Worm (Caenorhabditis elegans): ENCODE measurements around the gene Y11D7A.9.

The Y11D7A.9 gene

DNA sequence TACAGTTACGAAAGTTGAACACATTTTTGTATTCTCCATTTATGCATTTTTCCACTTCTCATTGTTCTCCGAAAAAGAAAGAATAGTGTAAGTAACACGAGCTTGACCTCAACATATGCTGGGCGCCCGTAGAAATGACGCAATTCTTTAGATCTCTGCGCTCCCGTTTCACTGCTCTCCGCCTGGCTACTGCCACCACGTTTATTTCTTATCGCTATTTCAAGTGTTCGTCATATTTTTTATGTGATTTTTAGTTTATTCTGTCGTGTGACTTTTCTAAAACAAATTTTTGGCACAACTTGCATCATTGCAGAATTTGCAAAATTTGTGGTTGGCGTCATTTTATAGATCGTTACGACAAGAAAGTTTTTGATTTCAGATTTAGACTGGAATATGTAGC is 39.0 kb downstream of the Y11D7A.9 start:
- TF ChIP-seq nhr-80 (tag; optimal IDR thresholded peaks at IDR 0.05) (peak; percentile 81), akir-1 (GFP tag; optimal IDR thresholded peaks at IDR 0.05) (no peak), aptf-2 (GFP tag; conservative IDR thresholded peaks at IDR 0.05) (no peak), attf-5 (GFP tag; optimal IDR thresholded peaks at IDR 0.05) (peak; percentile 24)

DNA sequence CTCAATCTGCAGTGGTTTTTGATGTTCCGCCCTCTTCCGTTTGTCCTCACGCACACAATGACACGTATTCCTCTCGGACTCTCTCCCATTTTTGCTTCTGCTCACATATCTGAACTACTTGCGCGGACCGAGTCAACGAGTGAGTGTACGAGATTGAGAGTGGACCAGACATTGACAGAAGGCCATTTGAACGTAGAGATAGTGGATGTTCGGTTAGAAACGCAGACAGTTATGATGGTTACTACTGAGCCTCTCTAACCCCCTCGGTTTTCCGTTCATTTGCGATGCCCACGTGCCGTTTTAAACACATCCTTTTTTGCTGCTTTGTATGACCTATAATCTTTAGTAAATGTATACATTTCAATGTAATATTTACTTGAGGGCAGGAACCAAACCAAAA is 39.5 kb downstream of the Y11D7A.9 start:
- peak; percentile 62; the same call in 1 of the 2 replicates for TF ChIP-seq hmg-1.2 (GFP tag; IDR thresholded peaks at IDR 0.05)
- TF ChIP-seq lin-35 (GFP tag; optimal IDR thresholded peaks at IDR 0.05), result peak in 1 of 3 experiments; percentile 34
- TF ChIP-seq cebp-1 (GFP tag; IDR thresholded peaks at IDR 0.05), result no peak
- peak; percentile 15 for TF ChIP-seq cebp-1 (tag; optimal IDR thresholded peaks at IDR 0.05)
- TF ChIP-seq ceh-27 (GFP tag; optimal IDR thresholded peaks at IDR 0.05), result peak; percentile 10
- TF ChIP-seq mcd-1 (GFP tag; IDR thresholded peaks at IDR 0.05), result no peak
- no peak for TF ChIP-seq dox-1 (GFP tag; IDR thresholded peaks at IDR 0.05)
- TF ChIP-seq lin-40 (tag; optimal IDR thresholded peaks at IDR 0.05), result peak; percentile 9

- no peak for TF ChIP-seq K12H6.12 (tag; optimal IDR thresholded peaks at IDR 0.05)
- no peak for TF ChIP-seq nhr-80 (tag; optimal IDR thresholded peaks at IDR 0.05)
- no peak for TF ChIP-seq pbrm-1 (GFP tag; IDR thresholded peaks at IDR 0.05)
- no peak for TF ChIP-seq tbp1 (GFP tag; optimal IDR thresholded peaks at IDR 0.05)
- TF ChIP-seq mcd-1 (GFP tag; IDR thresholded peaks at IDR 0.05), result no peak
- no peak for TF ChIP-seq F39B2.1 (GFP tag; IDR thresholded peaks at IDR 0.05)
- no peak for TF ChIP-seq pha-4 (tag; optimal IDR thresholded peaks at IDR 0.05)
- no peak for TF ChIP-seq snpc-1.1 (tag; optimal IDR thresholded peaks at IDR 0.05; ENCODE audit: insufficient read depth)
- TF ChIP-seq D2030.7 (GFP tag; IDR thresholded peaks at IDR 0.05), result no peak
Observed at ce11 chrIV:9215824-9216223, 40.1 kb downstream of the Y11D7A.9 start.

DNA sequence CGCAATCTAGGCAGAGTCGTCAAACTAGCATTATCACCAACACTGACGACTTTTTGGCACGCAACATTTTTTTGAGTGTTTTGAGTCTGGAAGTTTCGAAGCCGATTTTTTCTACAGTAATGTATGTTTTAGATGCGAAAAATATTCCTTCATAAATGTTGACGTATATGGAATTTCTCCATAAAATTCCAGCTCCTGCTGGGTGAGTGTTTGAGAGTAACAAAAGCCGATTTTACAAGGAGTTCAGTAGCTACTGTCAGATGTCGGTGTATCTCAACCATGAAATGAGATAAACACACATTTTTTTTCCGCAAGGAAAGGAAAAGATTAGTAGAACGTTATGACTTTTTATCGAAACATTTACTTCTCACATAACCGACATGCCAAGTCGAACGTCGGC is 41.1 kb downstream of the Y11D7A.9 start:
- TF ChIP-seq nfya-2 (GFP tag; IDR thresholded peaks at IDR 0.05), result no peak
- TF ChIP-seq gei-17 (GFP tag; optimal IDR thresholded peaks at IDR 0.05), result no peak
- no peak for TF ChIP-seq lag-1 (GFP tag; IDR thresholded peaks at IDR 0.05)
- no peak for TF ChIP-seq F22D6.2 (tag; optimal IDR thresholded peaks at IDR 0.05)
- no peak for TF ChIP-seq nhr-90 (tag; optimal IDR thresholded peaks at IDR 0.05)
- no peak for TF ChIP-seq Y95B8A.8 (GFP tag; IDR thresholded peaks at IDR 0.05)
- no peak for TF ChIP-seq nhr-120 (GFP tag; IDR thresholded peaks at IDR 0.05)
- TF ChIP-seq ccch-3 (GFP tag; optimal IDR thresholded peaks at IDR 0.05), result no peak
- no peak for TF ChIP-seq unc-130 (GFP tag; optimal IDR thresholded peaks at IDR 0.05)
- no peak for TF ChIP-seq unc-62 (GFP tag; optimal IDR thresholded peaks at IDR 0.05)
- no peak for TF ChIP-seq sptf-2 (GFP tag; optimal IDR thresholded peaks at IDR 0.05)
- no peak for TF ChIP-seq madf-6 (GFP tag; IDR thresholded peaks at IDR 0.05)

DNA sequence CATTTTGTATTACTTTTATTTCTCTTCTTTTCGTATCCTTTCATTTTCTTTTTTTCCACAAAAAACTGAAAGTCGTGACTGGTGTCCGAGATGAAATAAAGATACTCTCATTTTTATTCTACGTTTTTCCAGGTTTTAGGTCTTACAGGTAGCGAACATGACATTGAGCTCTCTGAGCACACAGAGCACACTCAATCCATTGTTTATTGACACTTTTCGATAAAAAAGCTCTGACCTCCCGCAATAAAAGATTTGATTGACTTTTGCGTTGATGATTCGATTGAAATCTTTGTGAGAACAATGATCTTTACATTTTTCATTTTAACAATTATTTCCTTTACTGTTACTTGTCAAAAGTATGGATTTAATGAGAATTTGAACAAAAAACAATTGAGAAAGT is 43.8 kb downstream of the Y11D7A.9 start, which contains the start of gene C46C2.6:
TSS of gene C46C2.6 (plus strand) at position 301 of the 400 bp plus-strand sequence.
- TF ChIP-seq C06A6.2 (GFP tag; conservative IDR thresholded peaks at IDR 0.05), result no peak
- TF ChIP-seq K11D2.4 (GFP tag; IDR thresholded peaks at IDR 0.05), result no peak
- TF ChIP-seq Y56A3A.18 (GFP tag; IDR thresholded peaks at IDR 0.05), result no peak
- no peak for TF ChIP-seq Y53F4B.3 (GFP tag; IDR thresholded peaks at IDR 0.05)
- no peak for TF ChIP-seq dox-1 (GFP tag; IDR thresholded peaks at IDR 0.05)
- no peak for TF ChIP-seq F57A8.1 (GFP tag; optimal IDR thresholded peaks at IDR 0.05)
- no peak for TF ChIP-seq madf-6 (GFP tag; IDR thresholded peaks at IDR 0.05)
- no peak for TF ChIP-seq snpc-4 (GFP tag; optimal IDR thresholded peaks at IDR 0.05)
- TF ChIP-seq snpc-4 (tag; optimal IDR thresholded peaks at IDR 0.05), result no peak
- TF ChIP-seq F33H1.4 (GFP tag; IDR thresholded peaks at IDR 0.05), result no peak

Data from whole organism, young adult.